Fruit fly (Drosophila melanogaster) whole organism, embryonic: Measurements from ENCODE around the gene Baldspot.

Experiments used
- CG10321 ChIP-seq: fragments of 200-800 bp; sonication (Bioruptor generic); IDR thresholded peaks from 2 replicates; pipeline ENCODE4 v1.3.6; 2022; ENCODE audit warnings: missing biosample characterization, missing genetic modification characterization
- CG18262 ChIP-seq: fragments of 200-800 bp; optimal IDR thresholded peaks from 3 replicates; lab custom pipeline; 2019; ENCODE audit warnings: missing biosample characterization, mild to moderate bottlenecking, missing genetic modification characterization, moderate library complexity
- CG31441 ChIP-seq: fragments of 200-800 bp; sonication (Bioruptor generic); IDR thresholded peaks from 2 replicates; pipeline ENCODE4 v1.3.6; 2022; ENCODE audit warnings: missing biosample characterization, missing genetic modification characterization
- dimm ChIP-seq: fragments of 200-800 bp; sonication (Bioruptor generic); IDR thresholded peaks from 2 replicates; pipeline ENCODE4 v1.3.6; 2022; ENCODE audit warnings: missing biosample characterization, missing genetic modification characterization
- grau ChIP-seq: fragments of 200-800 bp; optimal IDR thresholded peaks from 3 replicates; lab custom pipeline; 2019; ENCODE audit warnings: missing biosample characterization, mild to moderate bottlenecking, missing genetic modification characterization, moderate library complexity
- nerfin-1 ChIP-seq: fragments of 200-800 bp; sonication (Bioruptor generic); optimal IDR thresholded peaks from 3 replicates; lab custom pipeline; 2019; ENCODE audit warnings: missing biosample characterization, mild to moderate bottlenecking, missing genetic modification characterization, moderate library complexity
- oc ChIP-seq: fragments of 200-800 bp; sonication (Bioruptor generic); optimal IDR thresholded peaks from 2 replicates; lab custom pipeline; 2018; ENCODE audit warnings: missing biosample characterization, mild to moderate bottlenecking, missing genetic modification characterization, moderate library complexity
- org-1 ChIP-seq: fragments of 200-800 bp; sonication (Bioruptor generic); optimal IDR thresholded peaks from 2 replicates; lab custom pipeline; 2017; ENCODE audit warnings: missing biosample characterization, missing genetic modification characterization
- unpg ChIP-seq: fragments of 200-800 bp; sonication (Bioruptor generic); optimal IDR thresholded peaks from 3 replicates; lab custom pipeline; 2018; ENCODE audit warnings: missing biosample characterization, mild to moderate bottlenecking, missing genetic modification characterization, moderate library complexity

DNA sequence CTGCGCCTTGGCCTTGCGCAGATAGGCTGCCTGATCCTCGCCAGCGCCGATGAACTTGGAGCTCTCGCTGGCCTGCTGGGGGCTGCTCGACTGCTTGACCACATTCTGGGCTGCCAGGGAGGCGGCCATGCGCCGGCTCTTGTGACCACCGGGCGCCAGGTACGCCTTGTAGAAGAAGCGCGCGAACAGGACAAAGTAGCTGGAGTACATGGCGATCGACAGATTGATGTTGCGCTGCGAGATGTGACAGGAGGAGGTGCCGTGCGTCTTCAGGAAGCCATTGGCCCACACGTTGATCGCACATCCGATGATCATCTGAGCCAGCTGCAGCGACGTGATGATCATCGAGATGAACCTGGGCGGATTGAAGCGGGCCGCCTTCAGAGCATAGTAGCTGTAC lies 11.3 kb downstream of the Baldspot start:
- TF ChIP-seq dimm: no peak
- TF ChIP-seq grau (tag; lab: Kevin White, UChicago): no peak
- no peak for TF ChIP-seq CG10321 (GFP tag; lab: Robert Waterston, UW)
- no peak for TF ChIP-seq org-1 (GFP tag; lab: Kevin White, UChicago)
- TF ChIP-seq nerfin-1: no peak
- no peak for TF ChIP-seq CG31441 (GFP tag; lab: Robert Waterston, UW)
- TF ChIP-seq CG18262 (tag; lab: Kevin White, UChicago): no peak
- TF ChIP-seq unpg (GFP tag; lab: Kevin White, UChicago): no peak
- TF ChIP-seq oc (tag; lab: Kevin White, UChicago): no peak
